Worm (Caenorhabditis elegans) whole organism, late embryonic: ENCODE results near the gene wht-7.

Experiments used
- fkh-10 ChIP-seq: fragments of 150-350 bp; optimal IDR thresholded peaks from 2 replicates; lab custom pipeline; 2014; ENCODE audit warnings: missing biosample characterization, missing genetic modification reagents, missing genetic modification characterization
- nfya-1 ChIP-seq: sonication (generic microtip); optimal IDR thresholded peaks from 2 replicates; lab custom pipeline; 2017; ENCODE audit warnings: missing genetic modification characterization, mild to moderate bottlenecking, missing compliant biosample characterization, antibody characterized with exemption, moderate library complexity
- odd-2 ChIP-seq: sonication (generic microtip); optimal IDR thresholded peaks from 2 replicates; lab custom pipeline; 2017; ENCODE audit warnings: antibody characterized with exemption, mild to moderate bottlenecking, missing genetic modification characterization, missing compliant biosample characterization
- pha-4 ChIP-seq: fragments of 150-350 bp; optimal IDR thresholded peaks from 2 replicates; lab custom pipeline; 2018; ENCODE audit warnings: missing biosample characterization, missing genetic modification reagents, missing genetic modification characterization
- zip-5 ChIP-seq: sonication (generic microtip); optimal IDR thresholded peaks from 2 replicates; lab custom pipeline; 2016; ENCODE audit warnings: missing genetic modification characterization, missing compliant biosample characterization

DNA sequence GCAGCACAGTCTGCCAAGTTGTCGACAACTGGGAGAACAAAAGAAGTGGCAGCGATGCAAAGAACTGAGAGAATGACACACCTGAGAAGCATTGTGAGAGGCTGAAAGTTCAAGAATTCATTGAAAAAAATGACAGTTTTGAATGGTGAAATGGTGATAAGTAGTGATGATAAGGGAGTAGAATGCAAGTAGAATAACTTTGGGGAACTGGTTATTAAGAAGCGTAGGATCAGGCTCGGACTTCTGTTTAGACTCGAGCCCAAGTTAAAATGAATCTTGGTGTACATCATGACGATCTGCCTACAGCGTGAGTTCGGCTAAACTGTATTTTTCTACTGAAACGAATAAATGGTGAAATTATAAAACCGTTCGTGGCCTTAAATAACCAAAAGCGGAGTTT is 29.2 kb upstream of the wht-7 start, which contains the start of gene F42A10.7:
- no peak for TF ChIP-seq odd-2 (tag; lab: Kevin White, UChicago)
- no peak for TF ChIP-seq pha-4 (tag; lab: Kevin White, UChicago)
- no peak for TF ChIP-seq fkh-10 (GFP tag; lab: Kevin White, UChicago)
- TF ChIP-seq zip-5 = no peak
- TF ChIP-seq nfya-1 (tag; lab: Kevin White, UChicago) = no peak
